Fruit fly (Drosophila melanogaster) Kc167 (cell line): ENCODE data around the gene cta.

ENCODE experiments used
- Myc ChIP-seq: fragments of >200 bp; optimal IDR thresholded peaks from 2 replicates; lab custom pipeline; 2017; ENCODE audit warnings: missing external identifiers
- Sin3A ChIP-seq: fragments of >200 bp; optimal IDR thresholded peaks from 2 replicates; lab custom pipeline; 2018; ENCODE audit warnings: missing external identifiers
- h ChIP-seq: fragments of >200 bp; optimal IDR thresholded peaks from 3 replicates; lab custom pipeline; 2018; ENCODE audit warnings: missing external identifiers
- insv ChIP-seq: fragments of >200 bp; optimal IDR thresholded peaks from 3 replicates; lab custom pipeline; 2018; ENCODE audit warnings: missing external identifiers
- psq ChIP-seq: fragments of >200 bp; optimal IDR thresholded peaks from 2 replicates; lab custom pipeline; 2017; ENCODE audit warnings: missing external identifiers
- ttk ChIP-seq: sonication (Bioruptor generic); optimal IDR thresholded peaks from 2 replicates; lab custom pipeline; 2017; ENCODE audit warnings: missing external identifiers

cta gene

dm6 chr2L:22981584-22981983, at the start of gene cta:
Gene cta (plus strand): TSS chr2L:22981816.
- TF ChIP-seq insv (lab: Kevin White, UChicago), result no peak
- TF ChIP-seq h, result no peak
- TF ChIP-seq psq (lab: Kevin White, UChicago), result no peak

DNA sequence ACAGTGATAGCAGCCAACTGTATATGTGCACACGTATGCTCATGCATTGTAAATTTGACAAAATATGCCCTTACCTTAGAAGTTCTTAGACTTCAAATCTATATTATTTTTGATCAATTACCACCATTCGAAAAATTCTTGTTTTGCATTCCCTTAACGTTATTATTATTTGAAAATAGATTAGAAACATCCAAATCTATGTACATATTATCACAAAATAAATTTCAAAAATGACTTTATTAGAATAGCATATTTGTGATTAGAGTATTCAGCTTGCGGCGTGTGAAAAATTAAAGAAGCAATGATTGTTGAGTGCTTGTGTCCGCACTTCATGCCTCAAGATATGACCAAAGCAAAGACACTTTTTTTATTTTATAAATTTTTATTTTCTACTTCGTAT, 12.2 kb downstream of the cta start:
- TF ChIP-seq Myc (no peak), h (no peak), insv (lab: Kevin White, UChicago) (no peak), psq (lab: Kevin White, UChicago) (no peak)

- no peak for TF ChIP-seq Myc
Observed at dm6 chr2L:23023893-23024292, 42.3 kb downstream of the cta start.

dm6 chr2L:23025386-23025785, 43.8 kb downstream of the cta start:
- TF ChIP-seq h (no peak), ttk (lab: Kevin White, UChicago) (no peak), psq (lab: Kevin White, UChicago) (no peak), Sin3A (lab: Kevin White, UChicago) (no peak), Myc (no peak), insv (lab: Kevin White, UChicago) (no peak)

DNA sequence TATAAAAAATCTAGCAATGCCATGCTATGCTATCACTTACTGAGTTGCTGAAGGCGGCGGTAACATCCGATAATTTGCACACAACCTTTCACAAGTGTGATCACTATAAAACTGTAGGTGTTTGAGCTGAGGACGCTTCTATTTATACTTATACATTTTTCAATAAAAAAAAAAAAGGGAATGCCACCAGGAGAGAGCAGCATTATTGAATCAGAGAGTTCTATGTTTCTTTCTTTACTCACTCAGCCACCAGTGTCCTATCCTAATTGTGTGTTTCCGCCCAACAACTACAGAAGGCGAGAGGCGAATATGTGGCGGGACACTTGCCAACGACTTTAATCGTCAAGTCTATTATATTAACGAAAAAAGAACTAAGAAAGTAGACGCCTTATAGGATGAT, 44.2 kb downstream of the cta start, which contains the start of gene Cht10:
Gene Cht10 (minus strand): TSS at position 101 of the 400 bp plus-strand sequence.
- no peak for TF ChIP-seq ttk (lab: Kevin White, UChicago)
- no peak for TF ChIP-seq Sin3A (lab: Kevin White, UChicago)
- TF ChIP-seq h, result no peak
- no peak for TF ChIP-seq Myc
- no peak for TF ChIP-seq insv (lab: Kevin White, UChicago)
- TF ChIP-seq psq (lab: Kevin White, UChicago), result no peak
